Worm (Caenorhabditis elegans) whole organism, mixed stage, embryonic: ENCODE data around the gene srj-23.

Source experiments
- elt-1 ChIP-seq: sonication (generic microtip); optimal IDR thresholded peaks from 2 replicates; lab custom pipeline; 2017; ENCODE audit warnings: missing genetic modification characterization, mild to moderate bottlenecking, missing compliant biosample characterization, antibody characterized with exemption, moderate library complexity, borderline replicate concordance; ENCODE audit not compliant: insufficient read depth
- lin-13 ChIP-seq: fragments of 150-350 bp; optimal IDR thresholded peaks from 2 replicates; lab custom pipeline; 2014; ENCODE audit warnings: missing biosample characterization, missing genetic modification characterization
- mab-5 ChIP-seq: fragments of 150-350 bp; optimal IDR thresholded peaks from 2 replicates; lab custom pipeline; 2014; ENCODE audit warnings: missing biosample characterization, missing genetic modification characterization
- nhr-237 ChIP-seq: fragments of 150-350 bp; optimal IDR thresholded peaks from 2 replicates; lab custom pipeline; 2014; ENCODE audit warnings: missing biosample characterization, missing genetic modification characterization
- nhr-76 ChIP-seq: sonication (generic microtip); optimal IDR thresholded peaks from 2 replicates; lab custom pipeline; 2017; ENCODE audit warnings: missing biosample characterization, missing genetic modification characterization
- pha-4 ChIP-seq: fragments of 150-350 bp; optimal IDR thresholded peaks from 2 replicates; lab custom pipeline; 2018; ENCODE audit warnings: missing biosample characterization, missing genetic modification reagents, missing genetic modification characterization
- sptf-1 ChIP-seq: sonication (generic microtip); optimal IDR thresholded peaks from 2 replicates; lab custom pipeline; 2017; ENCODE audit warnings: mild to moderate bottlenecking, missing genetic modification characterization, moderate library complexity, missing compliant biosample characterization
- unc-62 ChIP-seq: fragments of 150-350 bp; optimal IDR thresholded peaks from 2 replicates; lab custom pipeline; 2014; ENCODE audit warnings: missing biosample characterization, missing genetic modification reagents, missing genetic modification characterization

DNA sequence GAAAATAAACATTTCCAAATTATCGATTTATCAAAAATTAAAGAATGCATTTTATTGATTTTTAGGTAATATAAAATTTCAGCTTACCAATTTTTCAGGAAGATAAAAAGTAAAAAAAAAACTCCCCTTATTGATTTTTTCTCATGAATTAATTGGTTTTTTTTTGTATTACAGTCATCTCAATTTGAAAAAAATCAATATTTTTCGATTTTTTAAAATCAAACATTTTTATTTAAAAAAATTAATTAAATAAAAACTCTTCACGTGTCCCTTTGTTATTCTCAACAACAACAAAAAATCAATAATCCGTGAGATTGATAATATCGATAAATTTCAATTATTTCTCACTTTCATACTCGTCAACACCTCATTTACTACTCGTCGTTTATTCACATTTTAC, 43.9 kb downstream of the srj-23 start, which contains the start of gene C38C3.3:
- TF ChIP-seq unc-62 (GFP tag; lab: Kevin White, UChicago) (no peak), nhr-237 (no peak), nhr-76 (no peak), lin-13 (tag; lab: Kevin White, UChicago) (no peak), elt-1 (tag; lab: Kevin White, UChicago) (no peak), sptf-1 (tag; lab: Kevin White, UChicago) (no peak), pha-4 (tag; lab: Kevin White, UChicago) (no peak), mab-5 (tag; lab: Kevin White, UChicago) (no peak)
